Fruit fly (Drosophila melanogaster) whole organism, embryonic: ENCODE data around the gene CG1309.
A peak's percentile ranks its signal among the peaks of the same experiment; 100 is the strongest.

Experiments
- B-H2 ChIP-seq: fragments of 200-800 bp; sonication (Bioruptor generic); optimal IDR thresholded peaks from 2 replicates; lab custom pipeline; 2018; ENCODE audit warnings: missing biosample characterization, mild to moderate bottlenecking, missing genetic modification characterization
- Bteb2 ChIP-seq: fragments of 200-800 bp; sonication (Bioruptor generic); optimal IDR thresholded peaks from 2 replicates; lab custom pipeline; 2016; ENCODE audit warnings: missing biosample characterization, missing genetic modification characterization
- CG11093 ChIP-seq: fragments of 200-800 bp; sonication (Bioruptor generic); IDR thresholded peaks from 3 replicates; pipeline ENCODE4 v1.3.6; 2022; ENCODE audit warnings: missing biosample characterization, missing genetic modification characterization
- CG11560 ChIP-seq: fragments of 200-800 bp; sonication (Bioruptor generic); IDR thresholded peaks from 3 replicates; pipeline ENCODE4 v1.3.6; 2022; ENCODE audit warnings: missing biosample characterization, missing genetic modification characterization
- CG12769 ChIP-seq: fragments of 200-800 bp; sonication (Bioruptor generic); optimal IDR thresholded peaks from 2 replicates; lab custom pipeline; 2019; ENCODE audit warnings: missing biosample characterization, mild to moderate bottlenecking, missing genetic modification characterization, moderate library complexity
- CG13894 ChIP-seq: fragments of 200-800 bp; sonication (Bioruptor generic); optimal IDR thresholded peaks from 3 replicates; lab custom pipeline; 2018; ENCODE audit warnings: missing biosample characterization, mild to moderate bottlenecking, missing genetic modification characterization, moderate library complexity
- CG16813 ChIP-seq: fragments of 200-800 bp; sonication (Bioruptor generic); IDR thresholded peaks from 3 replicates; pipeline ENCODE4 v1.3.6; 2022; ENCODE audit warnings: missing biosample characterization, missing genetic modification characterization; ENCODE audit not compliant: partially characterized antibody
- CG16815 ChIP-seq: fragments of 200-800 bp; sonication (Bioruptor generic); optimal IDR thresholded peaks from 3 replicates; lab custom pipeline; 2017; ENCODE audit warnings: missing biosample characterization, mild to moderate bottlenecking, missing genetic modification characterization
- CG17328 ChIP-seq: fragments of 200-800 bp; sonication (Bioruptor generic); IDR thresholded peaks from 2 replicates; pipeline ENCODE4 v1.3.6; 2022; ENCODE audit warnings: missing biosample characterization, missing genetic modification characterization
- CG17385 ChIP-seq: fragments of 200-800 bp; sonication (Bioruptor generic); optimal IDR thresholded peaks from 3 replicates; lab custom pipeline; 2018; ENCODE audit warnings: missing biosample characterization, mild to moderate bottlenecking, missing genetic modification characterization
- CG17568 ChIP-seq: fragments of 200-800 bp; sonication (Bioruptor generic); optimal IDR thresholded peaks from 2 replicates; lab custom pipeline; 2018; ENCODE audit warnings: missing biosample characterization, mild to moderate bottlenecking, missing genetic modification characterization, moderate library complexity
- CG17912 ChIP-seq: fragments of 200-800 bp; sonication (Bioruptor generic); optimal IDR thresholded peaks from 2 replicates; lab custom pipeline; 2018; ENCODE audit warnings: missing biosample characterization, mild to moderate bottlenecking, missing genetic modification characterization
- CG18599 ChIP-seq: fragments of 200-800 bp; sonication (Bioruptor generic); optimal IDR thresholded peaks from 3 replicates; lab custom pipeline; 2017; ENCODE audit warnings: missing biosample characterization, missing genetic modification characterization, mild to moderate bottlenecking, moderate library complexity, missing genetic modification reagents
- CG2889 ChIP-seq: fragments of 200-800 bp; sonication (Bioruptor generic); IDR thresholded peaks from 3 replicates; pipeline ENCODE4 v1.3.6; 2022; ENCODE audit warnings: missing biosample characterization, missing genetic modification characterization
- CG3726 ChIP-seq: fragments of 200-800 bp; sonication (Bioruptor generic); IDR thresholded peaks from 3 replicates; pipeline ENCODE4, ENCODE4 v1.3.6; 2022; ENCODE audit warnings: missing biosample characterization, missing genetic modification characterization
- CG43689 ChIP-seq: fragments of 200-800 bp; sonication (Bioruptor generic); IDR thresholded peaks from 2 replicates; pipeline ENCODE4 v1.3.6; 2022; ENCODE audit warnings: missing biosample characterization, missing genetic modification characterization
- CG7372 ChIP-seq: fragments of 200-800 bp; sonication (Bioruptor generic); IDR thresholded peaks from 2 replicates; pipeline ENCODE4 v1.3.6; 2022; ENCODE audit warnings: missing biosample characterization, missing genetic modification characterization
- CG7987 ChIP-seq: fragments of 200-800 bp; sonication (Bioruptor generic); optimal IDR thresholded peaks from 2 replicates; lab custom pipeline; 2018; ENCODE audit warnings: missing biosample characterization, mild to moderate bottlenecking, missing genetic modification characterization, moderate library complexity
- CG9437 ChIP-seq: fragments of 200-800 bp; sonication (Bioruptor generic); optimal IDR thresholded peaks from 2 replicates; lab custom pipeline; 2018; ENCODE audit warnings: missing biosample characterization, mild to moderate bottlenecking, missing genetic modification characterization
- CG9727 ChIP-seq: fragments of 200-800 bp; sonication (Bioruptor generic); optimal IDR thresholded peaks from 3 replicates; lab custom pipeline; 2017; ENCODE audit warnings: missing biosample characterization, mild to moderate bottlenecking, missing genetic modification characterization
- CoRest ChIP-seq: fragments of 200-800 bp; sonication (Bioruptor generic); optimal IDR thresholded peaks from 3 replicates; lab custom pipeline; 2018; ENCODE audit warnings: missing biosample characterization, mild to moderate bottlenecking, missing genetic modification characterization, moderate library complexity
- Dfd ChIP-seq, 2 experiments: fragments of >200 bp; optimal IDR thresholded peaks; 2 replicates each; lab custom pipeline; 2017; ENCODE audit warnings: missing biosample characterization in 2 of 2, missing genetic modification characterization in 2 of 2
- Dip3 ChIP-seq: fragments of 200-800 bp; sonication (Bioruptor generic); optimal IDR thresholded peaks from 3 replicates; lab custom pipeline; 2016; ENCODE audit warnings: missing biosample characterization, missing genetic modification characterization
- Dref ChIP-seq: fragments of 200-800 bp; sonication (Bioruptor generic); IDR thresholded peaks from 2 replicates; pipeline ENCODE4 v1.3.6; 2022; ENCODE audit warnings: missing biosample characterization, missing genetic modification characterization
- Gsc ChIP-seq: fragments of 200-800 bp; sonication (Bioruptor generic); IDR thresholded peaks from 2 replicates; pipeline ENCODE4 v1.3.6; 2022; ENCODE audit warnings: missing biosample characterization, missing genetic modification characterization
- Gug ChIP-seq: fragments of 200-800 bp; sonication (Bioruptor generic); IDR thresholded peaks from 4 replicates; pipeline ENCODE4 v1.3.6; 2022; ENCODE audit warnings: missing biosample characterization, missing genetic modification characterization
- Hand ChIP-seq: fragments of 200-800 bp; sonication (Bioruptor generic); optimal IDR thresholded peaks from 2 replicates; lab custom pipeline; 2017; ENCODE audit warnings: mild to moderate bottlenecking, missing biosample characterization, missing genetic modification reagents, missing genetic modification characterization
- Med ChIP-seq: fragments of 200-800 bp; sonication (Bioruptor generic); peaks from one replicate; lab custom pipeline; 2016; ENCODE audit warnings: missing biosample characterization, missing genetic modification characterization, mild to moderate bottlenecking, inconsistent platforms, moderate library complexity
- Myb ChIP-seq: fragments of 200-800 bp; sonication (Bioruptor generic); optimal IDR thresholded peaks from 2 replicates; lab custom pipeline; 2016; ENCODE audit warnings: missing biosample characterization, missing genetic modification characterization
- Nf-YC ChIP-seq: fragments of 200-800 bp; optimal IDR thresholded peaks from 3 replicates; lab custom pipeline; 2019; ENCODE audit warnings: missing biosample characterization, mild to moderate bottlenecking, missing genetic modification characterization, moderate library complexity
- Sry-δ ChIP-seq: fragments of 200-800 bp; sonication (Bioruptor generic); optimal IDR thresholded peaks from 2 replicates; lab custom pipeline; 2016; ENCODE audit warnings: missing biosample characterization, missing genetic modification characterization
- TFAM ChIP-seq: fragments of 200-800 bp; sonication (Bioruptor generic); optimal IDR thresholded peaks from 2 replicates; lab custom pipeline; 2017; ENCODE audit warnings: missing biosample characterization, missing genetic modification characterization, inconsistent platforms
- amos ChIP-seq: fragments of 200-800 bp; sonication (Bioruptor generic); IDR thresholded peaks from 2 replicates; pipeline ENCODE4 v1.3.6; 2022; ENCODE audit warnings: missing biosample characterization, missing genetic modification characterization; ENCODE audit not compliant: partially characterized antibody
- ato ChIP-seq: fragments of 200-800 bp; sonication (Bioruptor generic); IDR thresholded peaks from 2 replicates; pipeline ENCODE4 v1.3.6; 2022; ENCODE audit warnings: missing biosample characterization, missing genetic modification characterization; ENCODE audit not compliant: partially characterized antibody
- bcd ChIP-seq: fragments of 200-800 bp; sonication (Bioruptor generic); optimal IDR thresholded peaks from 2 replicates; lab custom pipeline; 2017; ENCODE audit warnings: missing biosample characterization, mild to moderate bottlenecking, missing genetic modification characterization
- bigmax ChIP-seq: fragments of 200-800 bp; sonication (Bioruptor generic); optimal IDR thresholded peaks from 2 replicates; lab custom pipeline; 2018; ENCODE audit warnings: missing biosample characterization, mild to moderate bottlenecking, missing genetic modification characterization
- chm ChIP-seq: fragments of 200-800 bp; sonication (Bioruptor generic); IDR thresholded peaks from 2 replicates; pipeline ENCODE4 v1.3.6; 2022; ENCODE audit warnings: missing biosample characterization, missing genetic modification characterization
- crol ChIP-seq: fragments of 200-800 bp; sonication (Bioruptor generic); IDR thresholded peaks from 2 replicates; pipeline ENCODE4 v1.3.6; 2022; ENCODE audit warnings: missing biosample characterization, missing genetic modification characterization
- dimm ChIP-seq: fragments of 200-800 bp; sonication (Bioruptor generic); IDR thresholded peaks from 2 replicates; pipeline ENCODE4 v1.3.6; 2022; ENCODE audit warnings: missing biosample characterization, missing genetic modification characterization
- fru ChIP-seq: fragments of >200 bp; optimal IDR thresholded peaks from 2 replicates; lab custom pipeline; 2017
- gsb ChIP-seq: fragments of 200-800 bp; sonication (Bioruptor generic); IDR thresholded peaks from 2 replicates; pipeline ENCODE4 v1.3.6; 2022; ENCODE audit warnings: missing biosample characterization, missing genetic modification characterization
- lola ChIP-seq, 3 experiments: fragments of >200 bp in 2 of 3; fragments of 200-800 bp in 1 of 3; sonication (Bioruptor generic) in 1 of 3; optimal IDR thresholded peaks; 2 replicates each; lab custom pipeline; 2017 to 2019; ENCODE audit warnings: missing biosample characterization in 3 of 3, missing genetic modification characterization in 3 of 3, mild to moderate bottlenecking in 1 of 3, moderate library complexity in 1 of 3
- onecut ChIP-seq: fragments of 200-800 bp; sonication (Bioruptor generic); IDR thresholded peaks from 2 replicates; pipeline ENCODE4 v1.3.6; 2022; ENCODE audit warnings: missing biosample characterization, missing genetic modification characterization
- pan ChIP-seq, 4 experiments: fragments of >200 bp in 3 of 4; fragments of 200-800 bp in 1 of 4; sonication (Bioruptor generic) in 1 of 4; optimal IDR thresholded peaks in 3 of 4; IDR thresholded peaks in 1 of 4; 2 replicates each; pipeline versions ENCODE4 v1.3.6 to Lab custom; 2017 to 2022; ENCODE audit warnings: missing biosample characterization in 2 of 4, missing genetic modification characterization in 2 of 4, mixed read lengths in 1 of 4
- pnt ChIP-seq: fragments of 200-800 bp; sonication (Bioruptor generic); optimal IDR thresholded peaks from 3 replicates; lab custom pipeline; 2016; ENCODE audit warnings: missing biosample characterization, missing genetic modification characterization
- shn ChIP-seq: fragments of 200-800 bp; sonication (Bioruptor generic); optimal IDR thresholded peaks from 3 replicates; lab custom pipeline; 2016; ENCODE audit warnings: missing biosample characterization, missing genetic modification characterization
- stc ChIP-seq: fragments of 200-800 bp; sonication (Bioruptor generic); IDR thresholded peaks from 2 replicates; pipeline ENCODE4 v1.3.6; 2022; ENCODE audit warnings: missing biosample characterization, missing genetic modification characterization
- tgo ChIP-seq: fragments of 200-800 bp; sonication (Bioruptor generic); IDR thresholded peaks from 3 replicates; pipeline ENCODE4 v1.3.6; 2022; ENCODE audit warnings: missing biosample characterization, missing genetic modification characterization
- tio ChIP-seq: fragments of 200-800 bp; sonication (Bioruptor generic); optimal IDR thresholded peaks from 2 replicates; lab custom pipeline; 2017; ENCODE audit warnings: missing biosample characterization, missing genetic modification characterization, inconsistent platforms
- usp ChIP-seq: fragments of >200 bp; optimal IDR thresholded peaks from 2 replicates; lab custom pipeline; 2017; ENCODE audit warnings: missing biosample characterization, missing genetic modification characterization
- zen ChIP-seq: fragments of 200-800 bp; sonication (Bioruptor generic); optimal IDR thresholded peaks from 3 replicates; lab custom pipeline; 2018; ENCODE audit warnings: missing biosample characterization, mild to moderate bottlenecking, missing genetic modification characterization, moderate library complexity
- zfh2 ChIP-seq: fragments of 200-800 bp; sonication (Bioruptor generic); optimal IDR thresholded peaks from 2 replicates; lab custom pipeline; 2016; ENCODE audit warnings: missing biosample characterization, missing genetic modification characterization

CG1309 gene

DNA sequence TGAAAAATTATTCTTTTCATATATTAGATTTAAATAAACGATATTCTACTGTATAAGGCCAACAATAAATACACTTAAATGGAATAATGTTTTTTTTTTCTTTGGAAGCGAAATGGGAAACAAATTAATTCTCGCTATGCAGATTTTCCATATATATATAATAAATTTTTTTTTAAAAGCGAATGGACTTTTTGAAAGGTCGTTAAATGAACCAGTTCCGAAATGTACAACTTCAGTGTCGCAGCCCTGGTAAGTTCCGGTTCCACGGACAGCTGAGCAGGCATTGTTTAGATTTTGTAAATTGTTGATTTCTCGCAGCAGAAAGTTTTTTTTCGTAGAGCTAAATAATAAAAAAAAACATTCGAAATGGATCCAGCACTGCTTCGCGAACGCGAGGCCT lies 27.6 kb downstream of the CG1309 start, which contains the start of gene TfIIEbeta (continued):
- TF ChIP-seq CG17912 (GFP tag; lab: Kevin White, UChicago) = no peak
- TF ChIP-seq Med (GFP tag; lab: Kevin White, UChicago) = peak; percentile 59
- TF ChIP-seq tio (GFP tag; lab: Kevin White, UChicago) = no peak
- no peak for TF ChIP-seq gsb (GFP tag; lab: Robert Waterston, UW)
- no peak for TF ChIP-seq shn
- TF ChIP-seq bigmax = no peak
- TF ChIP-seq ato (GFP tag; lab: Robert Waterston, UW) = no peak
- TF ChIP-seq CoRest (tag; lab: Kevin White, UChicago) = peak; percentile 42
- TF ChIP-seq fru (lab: Kevin White, UChicago) = no peak
- peak; percentile 42; the same call in 1 of the 2 replicates for TF ChIP-seq amos (GFP tag; lab: Robert Waterston, UW)
- no peak for TF ChIP-seq CG2889 (GFP tag; lab: Robert Waterston, UW)
- no peak for TF ChIP-seq pnt (GFP tag; lab: Kevin White, UChicago)
- peak; percentile 11 for TF ChIP-seq Nf-YC
- no peak for TF ChIP-seq CG17568
- no peak for TF ChIP-seq Dfd (GFP tag; optimal IDR thresholded peaks at IDR 0.05; lab: Kevin White, UChicago)
- no peak for TF ChIP-seq CG9727 (GFP tag; lab: Kevin White, UChicago)
- TF ChIP-seq CG43689 (GFP tag; lab: Robert Waterston, UW) = no peak
- no peak for TF ChIP-seq CG11093 (GFP tag; lab: Robert Waterston, UW)
- TF ChIP-seq zen (tag; lab: Kevin White, UChicago) = no peak
- TF ChIP-seq TFAM (GFP tag; lab: Kevin White, UChicago) = no peak
- TF ChIP-seq Bteb2 (GFP tag; lab: Kevin White, UChicago) = no peak
- TF ChIP-seq zfh2 (GFP tag; lab: Kevin White, UChicago) = no peak
- no peak for TF ChIP-seq CG16813 (GFP tag; lab: Robert Waterston, UW)
- no peak for TF ChIP-seq Dip3 (GFP tag; lab: Kevin White, UChicago)
- TF ChIP-seq tgo (GFP tag; lab: Robert Waterston, UW) = peak; percentile 28; the same call in 1 of the 3 replicates
- TF ChIP-seq dimm = no peak
- no peak for TF ChIP-seq lola (GFP tag; optimal IDR thresholded peaks at IDR 0.05; lab: Kevin White, UChicago)
- TF ChIP-seq B-H2 (GFP tag; lab: Kevin White, UChicago) = peak; percentile 26
- TF ChIP-seq CG11560 (tag; lab: Robert Waterston, UW) = no peak
- TF ChIP-seq Dref (GFP tag; lab: Robert Waterston, UW) = no peak
- peak; percentile 20 for TF ChIP-seq bcd (GFP tag; lab: Kevin White, UChicago)
- no peak for TF ChIP-seq crol
- TF ChIP-seq chm (GFP tag; lab: Robert Waterston, UW) = no peak
- no peak for TF ChIP-seq CG16815
- no peak for TF ChIP-seq CG3726
- no peak for TF ChIP-seq CG18599 (GFP tag; lab: Kevin White, UChicago)
- no peak for TF ChIP-seq Gug (GFP tag; lab: Robert Waterston, UW)
- peak; percentile 7; the same call in 1 of the 2 replicates for TF ChIP-seq stc
- TF ChIP-seq Myb (GFP tag; lab: Kevin White, UChicago) = peak; percentile 74
- TF ChIP-seq onecut (GFP tag; lab: Robert Waterston, UW) = no peak
- no peak for TF ChIP-seq CG12769 (tag; lab: Kevin White, UChicago)
- TF ChIP-seq usp (GFP tag; lab: Kevin White, UChicago) = no peak
- no peak for TF ChIP-seq CG17385 (GFP tag; lab: Kevin White, UChicago)
- TF ChIP-seq CG9437 = peak; percentile 6
- no peak for TF ChIP-seq Sry-δ (GFP tag; lab: Kevin White, UChicago)
- TF ChIP-seq Gsc (GFP tag; lab: Robert Waterston, UW) = no peak
- no peak for TF ChIP-seq CG7372 (GFP tag; lab: Robert Waterston, UW)
- no peak for TF ChIP-seq Hand
- TF ChIP-seq CG17328 (GFP tag; lab: Robert Waterston, UW) = no peak
- no peak for TF ChIP-seq CG7987 (GFP tag; lab: Kevin White, UChicago)
- TF ChIP-seq pan (optimal IDR thresholded peaks at IDR 0.05; lab: Kevin White, UChicago) = no peak
- peak in 1 of 2 experiments; percentile 36 for TF ChIP-seq pan (GFP tag; optimal IDR thresholded peaks at IDR 0.05 in 1 of 2, IDR thresholded peaks at IDR 0.05 in 1 of 2)
- TF ChIP-seq CG13894 (tag; lab: Kevin White, UChicago) = no peak
